Worm (Caenorhabditis elegans): ENCODE measurements around the gene C27H6.9.

Gene C27H6.9

DNA sequence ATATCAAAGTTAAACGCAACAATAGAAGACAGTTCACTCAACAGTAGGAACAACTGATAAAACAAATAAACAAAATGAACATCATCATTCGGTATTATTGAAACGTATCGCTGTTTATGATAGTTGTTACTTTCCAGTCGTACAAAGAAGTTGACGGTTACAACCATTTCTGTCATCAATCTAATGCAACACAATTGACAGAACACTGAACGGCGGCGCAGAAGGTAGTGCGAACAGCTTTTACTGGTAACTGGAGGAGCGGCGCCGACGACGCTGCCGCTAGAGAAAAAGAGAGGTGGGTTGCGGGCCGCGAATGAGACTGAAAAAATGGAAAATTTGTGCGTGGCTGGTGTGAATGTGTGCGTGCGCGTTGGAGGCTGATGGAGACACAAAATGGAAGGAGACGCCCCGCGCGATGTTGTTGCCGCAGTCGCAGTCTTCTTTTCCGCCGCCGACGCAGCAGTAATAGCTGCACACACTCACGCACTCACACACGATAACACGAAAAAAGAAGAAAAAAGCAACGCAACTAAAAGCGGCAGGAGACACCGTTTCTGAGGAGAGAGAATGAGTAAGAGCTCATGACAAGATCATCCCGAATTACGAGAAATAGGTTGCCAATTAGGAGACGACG is 18.4 kb upstream of the C27H6.9 start:
- TF ChIP-seq ceh-83 (GFP tag; optimal IDR thresholded peaks at IDR 0.05) (no peak), bed-3 (GFP tag; optimal IDR thresholded peaks at IDR 0.05) (no peak), sptf-1 (tag; optimal IDR thresholded peaks at IDR 0.05) (peak; percentile 0)

DNA sequence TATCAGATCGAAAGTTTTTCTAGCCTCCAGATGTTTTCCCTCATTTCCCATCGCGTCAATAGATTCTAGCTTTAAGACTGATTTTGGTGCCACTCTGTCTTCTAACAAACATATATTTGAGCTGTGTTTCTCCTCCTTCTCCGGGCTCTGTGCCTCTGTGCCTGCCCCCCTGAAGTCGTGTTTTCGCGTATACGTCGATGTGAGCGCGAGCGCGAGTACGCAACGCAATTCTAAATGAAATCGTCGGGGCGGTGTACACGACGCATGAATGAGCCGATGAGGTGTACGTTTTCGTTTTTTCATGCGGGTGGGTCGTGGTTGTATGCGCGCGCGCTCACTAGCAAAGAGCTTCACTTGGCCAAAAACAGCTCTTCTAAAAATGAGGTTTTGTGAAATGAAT is 16.8 kb upstream of the C27H6.9 start:
- TF ChIP-seq unc-62 (GFP tag; optimal IDR thresholded peaks at IDR 0.05) (no peak), lin-32 (GFP tag; optimal IDR thresholded peaks at IDR 0.05) (no peak), hlh-1 (tag; optimal IDR thresholded peaks at IDR 0.05) (no peak), nhr-237 (tag; optimal IDR thresholded peaks at IDR 0.05) (no peak), sem-2 (GFP tag; optimal IDR thresholded peaks at IDR 0.05) (no peak), ztf-11 (tag; optimal IDR thresholded peaks at IDR 0.05) (no peak), lin-13 (tag; optimal IDR thresholded peaks at IDR 0.05) (no peak), pha-4 (tag; optimal IDR thresholded peaks at IDR 0.05) (no peak), nhr-28 (tag; optimal IDR thresholded peaks at IDR 0.05) (no peak)

DNA sequence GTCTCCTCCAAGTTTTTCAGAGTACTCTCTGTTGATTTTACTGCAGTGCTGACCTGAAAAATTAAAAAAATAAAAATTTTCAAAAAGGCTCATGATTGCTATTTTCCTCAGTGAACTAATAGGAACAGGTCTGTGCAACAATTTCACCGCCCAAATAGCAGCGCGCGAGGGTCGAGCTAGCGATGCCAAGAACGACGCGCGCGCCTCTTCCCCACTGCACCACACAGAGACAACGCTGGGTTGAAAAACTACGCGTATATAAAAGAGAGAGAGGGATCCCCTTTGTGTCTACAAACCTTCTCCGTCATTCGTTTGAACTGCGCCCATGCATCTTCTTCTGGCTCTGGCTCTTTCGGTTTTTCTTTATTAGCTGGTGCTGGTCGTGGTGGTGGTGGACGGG is 12.5 kb upstream of the C27H6.9 start:
- TF ChIP-seq mls-2 (tag; optimal IDR thresholded peaks at IDR 0.05) (peak; percentile 96), mep-1 (tag; optimal IDR thresholded peaks at IDR 0.05) (peak; percentile 53), hlh-1 (tag; optimal IDR thresholded peaks at IDR 0.05) (peak; percentile 15), bed-3 (GFP tag; optimal IDR thresholded peaks at IDR 0.05) (peak; percentile 90), lin-13 (tag; optimal IDR thresholded peaks at IDR 0.05) (peak; percentile 58), elt-1 (tag; optimal IDR thresholded peaks at IDR 0.05; ENCODE audit: borderline replicate concordance, insufficient read depth) (no peak), sem-2 (GFP tag; optimal IDR thresholded peaks at IDR 0.05) (peak; percentile 89), nhr-76 (tag; optimal IDR thresholded peaks at IDR 0.05) (no peak), sptf-1 (tag; optimal IDR thresholded peaks at IDR 0.05) (peak; percentile 97), ceh-39 (tag; optimal IDR thresholded peaks at IDR 0.05) (no peak), ztf-11 (tag; optimal IDR thresholded peaks at IDR 0.05) (peak; percentile 25), nhr-237 (tag; optimal IDR thresholded peaks at IDR 0.05) (no peak), nhr-2 (tag; optimal IDR thresholded peaks at IDR 0.05) (no peak), flh-1 (GFP tag; optimal IDR thresholded peaks at IDR 0.05) (peak; percentile 86), unc-39 (tag; optimal IDR thresholded peaks at IDR 0.05) (peak; percentile 44), pha-4 (tag; optimal IDR thresholded peaks at IDR 0.05) (peak; percentile 72), ces-1 (GFP tag; optimal IDR thresholded peaks at IDR 0.05) (no peak), ceh-83 (GFP tag; optimal IDR thresholded peaks at IDR 0.05) (peak; percentile 94), ham-2 (GFP tag; optimal IDR thresholded peaks at IDR 0.05) (peak; percentile 88), tbx-8 (GFP tag; optimal IDR thresholded peaks at IDR 0.05) (peak; percentile 89), cnd-1 (tag; optimal IDR thresholded peaks at IDR 0.05) (peak; percentile 93), M03D4.4 (tag; optimal IDR thresholded peaks at IDR 0.05) (peak; percentile 95), elt-3 (tag; optimal IDR thresholded peaks at IDR 0.05) (no peak), lin-32 (GFP tag; optimal IDR thresholded peaks at IDR 0.05) (peak; percentile 92), unc-62 (GFP tag; optimal IDR thresholded peaks at IDR 0.05) (peak; percentile 51), drap-1 (GFP tag; optimal IDR thresholded peaks at IDR 0.05) (peak; percentile 97), ceh-43 (GFP tag; optimal IDR thresholded peaks at IDR 0.05) (peak; percentile 93), unc-120 (tag; optimal IDR thresholded peaks at IDR 0.05; ENCODE audit: poor library complexity, severe bottlenecking) (peak; percentile 88), zip-8 (tag; optimal IDR thresholded peaks at IDR 0.05) (no peak), lsy-2 (tag; optimal IDR thresholded peaks at IDR 0.05) (peak; percentile 28), mab-5 (tag; optimal IDR thresholded peaks at IDR 0.05) (no peak), nhr-28 (tag; optimal IDR thresholded peaks at IDR 0.05) (peak; percentile 30), snpc-4 (tag; optimal IDR thresholded peaks at IDR 0.05) (no peak), nhr-12 (tag; optimal IDR thresholded peaks at IDR 0.05) (no peak), blmp-1 (tag; optimal IDR thresholded peaks at IDR 0.05) (no peak)

DNA sequence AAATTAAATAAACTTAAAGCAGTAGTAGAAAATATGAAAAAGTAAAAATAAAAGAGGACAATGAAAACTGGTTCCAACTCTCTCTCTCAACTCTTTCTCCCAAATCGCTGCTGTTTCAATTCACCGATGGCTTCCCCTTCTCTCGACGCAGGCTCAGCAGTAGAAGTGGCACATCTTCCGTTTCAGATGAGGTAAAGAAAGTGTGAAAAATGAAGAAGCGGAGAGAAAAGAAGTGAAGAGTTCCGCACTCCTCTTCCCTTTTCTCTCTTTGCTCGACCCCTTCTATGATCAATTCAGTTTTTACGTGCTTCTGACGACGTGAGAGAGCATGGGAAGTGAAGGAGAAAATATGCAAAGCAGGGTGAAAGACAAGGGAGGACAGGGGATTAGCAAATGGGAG is 8.4 kb upstream of the C27H6.9 start:
- TF ChIP-seq ces-1 (GFP tag; optimal IDR thresholded peaks at IDR 0.05), result peak; percentile 40
- TF ChIP-seq ztf-11 (tag; optimal IDR thresholded peaks at IDR 0.05), result no peak
- no peak for TF ChIP-seq mab-5 (tag; optimal IDR thresholded peaks at IDR 0.05)
